Worm (Caenorhabditis elegans): ENCODE results near the gene F15B9.6.

F15B9.6 gene

ce11 chrV:13064164-13064563, 50.2 kb downstream of the F15B9.6 start:
- TF ChIP-seq blmp-1 (tag; optimal IDR thresholded peaks at IDR 0.05), result no peak
- no peak for TF ChIP-seq pax-3 (tag; optimal IDR thresholded peaks at IDR 0.05)
- no peak for TF ChIP-seq ztf-11 (tag; optimal IDR thresholded peaks at IDR 0.05)
- TF ChIP-seq irx-1 (tag; optimal IDR thresholded peaks at IDR 0.05), result no peak
- no peak for TF ChIP-seq tlp-1 (tag; optimal IDR thresholded peaks at IDR 0.05)
